Worm (Caenorhabditis elegans): ENCODE measurements around the gene Y54G2A.57.

ce11 chrIV:3016202-3016601 is 46.5 kb downstream of the Y54G2A.57 start:
- no peak for TF ChIP-seq tra-4 (tag; optimal IDR thresholded peaks at IDR 0.05)
- no peak for TF ChIP-seq ceh-36 (tag; optimal IDR thresholded peaks at IDR 0.05)
- no peak for TF ChIP-seq sea-1 (GFP tag; conservative IDR thresholded peaks at IDR 0.05)
- TF ChIP-seq ama-1 (optimal IDR thresholded peaks at IDR 0.05) = no peak
- TF ChIP-seq hmbx-1 (tag; optimal IDR thresholded peaks at IDR 0.05) = no peak
- no peak for TF ChIP-seq B0310.2 (tag; optimal IDR thresholded peaks at IDR 0.05)
- TF ChIP-seq F13C5.2 (tag; optimal IDR thresholded peaks at IDR 0.05) = no peak
- no peak for TF ChIP-seq ets-7 (tag; optimal IDR thresholded peaks at IDR 0.05)
- TF ChIP-seq aly-1 (tag; optimal IDR thresholded peaks at IDR 0.05) = no peak
- TF ChIP-seq tbx-37 (GFP tag; conservative IDR thresholded peaks at IDR 0.05) = no peak
- TF ChIP-seq ceh-13 (GFP tag; optimal IDR thresholded peaks at IDR 0.05) = no peak
- TF ChIP-seq pes-1 (GFP tag; IDR thresholded peaks at IDR 0.05) = no peak
- TF ChIP-seq flt-1 (GFP tag; IDR thresholded peaks at IDR 0.05) = no peak

All from whole organism, early embryonic.